Fruit fly (Drosophila melanogaster) whole organism: ENCODE data around the gene Tengl3.

Experiments
- CG8478 ChIP-seq: fragments of >200 bp; optimal IDR thresholded peaks from 2 replicates; lab custom pipeline; 2018; ENCODE audit warnings: inconsistent platforms
- pan ChIP-seq: fragments of >200 bp; optimal IDR thresholded peaks from 2 replicates; lab custom pipeline; 2017
- psq ChIP-seq: fragments of >200 bp; optimal IDR thresholded peaks from 2 replicates; lab custom pipeline; 2017

DNA sequence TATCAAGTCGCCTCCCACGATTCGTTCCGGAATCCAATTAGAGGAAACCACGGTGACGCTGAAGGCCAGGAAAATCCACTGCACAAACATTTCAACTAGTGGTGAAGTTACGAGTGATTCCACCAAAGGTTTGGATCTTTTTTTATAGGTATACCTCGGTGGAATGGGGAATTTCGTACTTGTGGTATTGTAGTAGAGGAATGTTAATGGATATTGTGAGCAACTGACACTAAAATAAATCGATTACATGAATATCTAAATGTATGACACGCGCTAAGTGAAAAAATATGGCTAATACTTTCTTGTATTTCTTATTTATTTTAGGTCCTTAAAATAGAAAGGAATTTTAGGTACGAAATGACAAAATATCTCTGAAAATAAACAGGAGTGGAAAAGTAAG lies 14.2 kb upstream of the Tengl3 start, which contains the start of gene CG17239:
- TF ChIP-seq CG8478 (lab: Kevin White, UChicago): no peak
- no peak for TF ChIP-seq psq (lab: Kevin White, UChicago)
- no peak for TF ChIP-seq pan
